Fruit fly (Drosophila melanogaster): ENCODE measurements around the gene CG5346.

- TF ChIP-seq Mio (GFP tag; optimal IDR thresholded peaks at IDR 0.05) = no peak
- TF ChIP-seq Rel (GFP tag; optimal IDR thresholded peaks at IDR 0.05) = no peak
- no peak for TF ChIP-seq Rel (tag; optimal IDR thresholded peaks at IDR 0.05)
- TF ChIP-seq usp (GFP tag; optimal IDR thresholded peaks at IDR 0.05) = no peak
- no peak for TF ChIP-seq dl (GFP tag; optimal IDR thresholded peaks at IDR 0.05; ENCODE audit: insufficient read depth in 1 of 2, partially characterized antibody in 2 of 2)
- TF ChIP-seq N (GFP tag; optimal IDR thresholded peaks at IDR 0.05) = no peak
- TF ChIP-seq br (GFP tag; optimal IDR thresholded peaks at IDR 0.05) = no peak
- no peak for TF ChIP-seq tai (GFP tag; optimal IDR thresholded peaks at IDR 0.05)
- TF ChIP-seq Jra (GFP tag; optimal IDR thresholded peaks at IDR 0.05) = no peak
- no peak for TF ChIP-seq pan (optimal IDR thresholded peaks at IDR 0.05)
- TF ChIP-seq psq (GFP tag; optimal IDR thresholded peaks at IDR 0.05) = no peak
- no peak for TF ChIP-seq dmrt93B (GFP tag; optimal IDR thresholded peaks at IDR 0.05)
- TF ChIP-seq woc (GFP tag; optimal IDR thresholded peaks at IDR 0.05) = no peak
- TF ChIP-seq GATAd (GFP tag; optimal IDR thresholded peaks at IDR 0.05) = no peak
Measured at dm6 chr3R:22576979-22577378, 48.5 kb upstream of the CG5346 start.

All from whole organism, wandering third instar larva.